Fruit fly (Drosophila melanogaster) whole organism, embryonic: ENCODE results near the gene sosie.

Source experiments
- BEAF-32 ChIP-seq: fragments of 200-800 bp; sonication (Bioruptor generic); optimal IDR thresholded peaks from 3 replicates; lab custom pipeline; 2017; ENCODE audit warnings: missing biosample characterization, missing genetic modification characterization, mild to moderate bottlenecking, moderate library complexity, missing genetic modification reagents
- Bdp1 ChIP-seq: fragments of 200-800 bp; sonication (Bioruptor generic); optimal IDR thresholded peaks from 3 replicates; lab custom pipeline; 2016; ENCODE audit warnings: missing biosample characterization, missing genetic modification characterization
- Bteb2 ChIP-seq: fragments of 200-800 bp; sonication (Bioruptor generic); optimal IDR thresholded peaks from 2 replicates; lab custom pipeline; 2016; ENCODE audit warnings: missing biosample characterization, missing genetic modification characterization
- CG11085 ChIP-seq: fragments of 200-800 bp; sonication (Bioruptor generic); IDR thresholded peaks from 2 replicates; pipeline ENCODE4 v1.3.6; 2022; ENCODE audit warnings: missing biosample characterization, missing genetic modification characterization
- CG11560 ChIP-seq: fragments of 200-800 bp; sonication (Bioruptor generic); IDR thresholded peaks from 3 replicates; pipeline ENCODE4 v1.3.6; 2022; ENCODE audit warnings: missing biosample characterization, missing genetic modification characterization
- CG12659 ChIP-seq: fragments of 200-800 bp; sonication (Bioruptor generic); optimal IDR thresholded peaks from 3 replicates; lab custom pipeline; 2017; ENCODE audit warnings: mild to moderate bottlenecking, missing biosample characterization, missing genetic modification reagents, missing genetic modification characterization
- CG12744 ChIP-seq: fragments of 200-800 bp; sonication (Bioruptor generic); optimal IDR thresholded peaks from 2 replicates; lab custom pipeline; 2016; ENCODE audit warnings: missing biosample characterization, missing genetic modification characterization
- CG13775 ChIP-seq: fragments of 200-800 bp; sonication (Bioruptor generic); optimal IDR thresholded peaks from 3 replicates; lab custom pipeline; 2017; ENCODE audit warnings: missing biosample characterization, mild to moderate bottlenecking, missing genetic modification characterization
- CG14441 ChIP-seq: fragments of 200-800 bp; sonication (Bioruptor generic); IDR thresholded peaks from 2 replicates; pipeline ENCODE4 v1.3.6; 2022; ENCODE audit warnings: missing biosample characterization, missing genetic modification characterization
- CG1602 ChIP-seq: fragments of 200-800 bp; sonication (Bioruptor generic); optimal IDR thresholded peaks from 3 replicates; lab custom pipeline; 2016; ENCODE audit warnings: missing biosample characterization, missing genetic modification characterization
- CG16813 ChIP-seq: fragments of 200-800 bp; sonication (Bioruptor generic); IDR thresholded peaks from 3 replicates; pipeline ENCODE4 v1.3.6; 2022; ENCODE audit warnings: missing biosample characterization, missing genetic modification characterization; ENCODE audit not compliant: partially characterized antibody
- CG1792 ChIP-seq: fragments of 200-800 bp; sonication (Bioruptor generic); optimal IDR thresholded peaks from 2 replicates; lab custom pipeline; 2016; ENCODE audit warnings: missing biosample characterization, missing genetic modification characterization
- CG33557 ChIP-seq: fragments of 200-800 bp; sonication (Bioruptor generic); optimal IDR thresholded peaks from 2 replicates; lab custom pipeline; 2019; ENCODE audit warnings: missing biosample characterization, mild to moderate bottlenecking, missing genetic modification characterization, moderate library complexity
- CG4328 ChIP-seq: fragments of 200-800 bp; sonication (Bioruptor generic); optimal IDR thresholded peaks from 3 replicates; lab custom pipeline; 2017; ENCODE audit warnings: missing biosample characterization, missing genetic modification reagents, missing genetic modification characterization
- CG4424 ChIP-seq: fragments of 200-800 bp; sonication (Bioruptor generic); optimal IDR thresholded peaks from 3 replicates; lab custom pipeline; 2016; ENCODE audit warnings: missing biosample characterization, missing genetic modification characterization
- CG4730 ChIP-seq: fragments of 200-800 bp; sonication (Bioruptor generic); IDR thresholded peaks from 2 replicates; pipeline ENCODE4 v1.3.6; 2022; ENCODE audit warnings: missing biosample characterization, missing genetic modification characterization
- CG6854 ChIP-seq: fragments of 200-800 bp; sonication (Bioruptor generic); optimal IDR thresholded peaks from 3 replicates; lab custom pipeline; 2017; ENCODE audit warnings: missing biosample characterization, mild to moderate bottlenecking, missing genetic modification characterization
- CG7963 ChIP-seq: fragments of 200-800 bp; sonication (Bioruptor generic); IDR thresholded peaks from 3 replicates; pipeline ENCODE4 v1.3.6; 2022; ENCODE audit warnings: missing biosample characterization, missing genetic modification characterization; ENCODE audit not compliant: partially characterized antibody
- Chrac-16 ChIP-seq: fragments of 200-800 bp; sonication (Bioruptor generic); optimal IDR thresholded peaks from 3 replicates; lab custom pipeline; 2016; ENCODE audit warnings: missing biosample characterization, missing genetic modification characterization
- CrebB ChIP-seq: fragments of 200-800 bp; sonication (Bioruptor generic); optimal IDR thresholded peaks from 3 replicates; lab custom pipeline; 2018; ENCODE audit warnings: missing biosample characterization, mild to moderate bottlenecking, missing genetic modification characterization
- Dip3 ChIP-seq: fragments of 200-800 bp; sonication (Bioruptor generic); optimal IDR thresholded peaks from 3 replicates; lab custom pipeline; 2016; ENCODE audit warnings: missing biosample characterization, missing genetic modification characterization
- Dp ChIP-seq: fragments of 200-800 bp; sonication (Bioruptor generic); optimal IDR thresholded peaks from 2 replicates; lab custom pipeline; 2018; ENCODE audit warnings: missing biosample characterization, mild to moderate bottlenecking, missing genetic modification characterization, moderate library complexity
- Drgx ChIP-seq: fragments of 200-800 bp; sonication (Bioruptor generic); IDR thresholded peaks from 2 replicates; pipeline ENCODE4 v1.3.6; 2022; ENCODE audit warnings: missing biosample characterization, missing genetic modification characterization
- Ets97D ChIP-seq: fragments of 200-800 bp; sonication (Bioruptor generic); optimal IDR thresholded peaks from 3 replicates; lab custom pipeline; 2016; ENCODE audit warnings: missing biosample characterization, missing genetic modification characterization
- Gug ChIP-seq: fragments of 200-800 bp; sonication (Bioruptor generic); IDR thresholded peaks from 4 replicates; pipeline ENCODE4 v1.3.6; 2022; ENCODE audit warnings: missing biosample characterization, missing genetic modification characterization
- HLHmδ ChIP-seq: fragments of 200-800 bp; sonication (Bioruptor generic); optimal IDR thresholded peaks from 2 replicates; lab custom pipeline; 2018; ENCODE audit warnings: missing biosample characterization, mild to moderate bottlenecking, missing genetic modification characterization, moderate library complexity
- HmgZ ChIP-seq: fragments of 200-800 bp; sonication (Bioruptor generic); optimal IDR thresholded peaks from 2 replicates; lab custom pipeline; 2018; ENCODE audit warnings: missing biosample characterization, mild to moderate bottlenecking, missing genetic modification characterization
- Hr51 ChIP-seq, 2 experiments: fragments of 200-800 bp; sonication (Bioruptor generic); optimal IDR thresholded peaks; 2 replicates in 1 of 2; 3 replicates in 1 of 2; lab custom pipeline; 2016 to 2018; ENCODE audit warnings: missing biosample characterization in 2 of 2, missing genetic modification characterization in 2 of 2, mild to moderate bottlenecking in 1 of 2, moderate library complexity in 1 of 2
- Hsf ChIP-seq: fragments of 200-800 bp; sonication (Bioruptor generic); optimal IDR thresholded peaks from 3 replicates; lab custom pipeline; 2016; ENCODE audit warnings: missing biosample characterization, missing genetic modification characterization
- NfI ChIP-seq: fragments of 200-800 bp; sonication (Bioruptor generic); optimal IDR thresholded peaks from 3 replicates; lab custom pipeline; 2018; ENCODE audit warnings: missing biosample characterization, mild to moderate bottlenecking, missing genetic modification characterization, moderate library complexity
- Rx ChIP-seq: fragments of 200-800 bp; sonication (Bioruptor generic); IDR thresholded peaks from 2 replicates; pipeline ENCODE4 v1.3.6; 2022; ENCODE audit warnings: missing biosample characterization, missing genetic modification characterization
- Six4 ChIP-seq: fragments of 200-800 bp; sonication (Bioruptor generic); optimal IDR thresholded peaks from 2 replicates; lab custom pipeline; 2016; ENCODE audit warnings: missing biosample characterization, missing genetic modification characterization
- Sox100B ChIP-seq: fragments of 200-800 bp; sonication (Bioruptor generic); optimal IDR thresholded peaks from 3 replicates; lab custom pipeline; 2018; ENCODE audit warnings: missing biosample characterization, mild to moderate bottlenecking, missing genetic modification characterization
- Sry-δ ChIP-seq: fragments of 200-800 bp; sonication (Bioruptor generic); optimal IDR thresholded peaks from 2 replicates; lab custom pipeline; 2016; ENCODE audit warnings: missing biosample characterization, missing genetic modification characterization
- bcd ChIP-seq: fragments of 200-800 bp; sonication (Bioruptor generic); optimal IDR thresholded peaks from 2 replicates; lab custom pipeline; 2017; ENCODE audit warnings: missing biosample characterization, mild to moderate bottlenecking, missing genetic modification characterization
- br ChIP-seq: fragments of >200 bp; optimal IDR thresholded peaks from 2 replicates; lab custom pipeline; 2017
- cad ChIP-seq: fragments of >200 bp; optimal IDR thresholded peaks from 2 replicates; lab custom pipeline; 2017; ENCODE audit warnings: missing biosample characterization, missing genetic modification characterization
- fru ChIP-seq: fragments of >200 bp; optimal IDR thresholded peaks from 2 replicates; lab custom pipeline; 2017
- ftz-f1 ChIP-seq: fragments of 200-800 bp; sonication (Bioruptor generic); optimal IDR thresholded peaks from 2 replicates; lab custom pipeline; 2016; ENCODE audit warnings: missing biosample characterization, missing genetic modification characterization
- gfzf ChIP-seq: fragments of 200-800 bp; sonication (Bioruptor generic); optimal IDR thresholded peaks from 2 replicates; lab custom pipeline; 2016; ENCODE audit warnings: missing biosample characterization, mild to moderate bottlenecking, missing genetic modification characterization, moderate library complexity
- gro ChIP-seq: fragments of 200-800 bp; sonication (Bioruptor generic); optimal IDR thresholded peaks from 2 replicates; lab custom pipeline; 2016; ENCODE audit warnings: missing biosample characterization, missing genetic modification characterization
- gsb ChIP-seq: fragments of 200-800 bp; sonication (Bioruptor generic); IDR thresholded peaks from 2 replicates; pipeline ENCODE4 v1.3.6; 2022; ENCODE audit warnings: missing biosample characterization, missing genetic modification characterization
- ken ChIP-seq: fragments of 200-800 bp; sonication (Bioruptor generic); IDR thresholded peaks from 3 replicates; pipeline ENCODE4 v1.3.6; 2022; ENCODE audit warnings: missing biosample characterization, missing genetic modification characterization
- lbe ChIP-seq: fragments of 200-800 bp; sonication (Bioruptor generic); optimal IDR thresholded peaks from 2 replicates; lab custom pipeline; 2016; ENCODE audit warnings: missing biosample characterization, mild to moderate bottlenecking, missing genetic modification characterization
- lola ChIP-seq, 3 experiments: fragments of >200 bp in 2 of 3; fragments of 200-800 bp in 1 of 3; sonication (Bioruptor generic) in 1 of 3; optimal IDR thresholded peaks; 2 replicates each; lab custom pipeline; 2017 to 2019; ENCODE audit warnings: missing biosample characterization in 3 of 3, missing genetic modification characterization in 3 of 3, mild to moderate bottlenecking in 1 of 3, moderate library complexity in 1 of 3
- phol ChIP-seq: fragments of 200-800 bp; sonication (Bioruptor generic); optimal IDR thresholded peaks from 3 replicates; lab custom pipeline; 2018; ENCODE audit warnings: missing biosample characterization, mild to moderate bottlenecking, missing genetic modification characterization, moderate library complexity
- run ChIP-seq: fragments of 200-800 bp; sonication (Bioruptor generic); optimal IDR thresholded peaks from 3 replicates; lab custom pipeline; 2018; ENCODE audit warnings: missing biosample characterization, mild to moderate bottlenecking, missing genetic modification characterization
- sima ChIP-seq: fragments of 200-800 bp; sonication (Bioruptor generic); optimal IDR thresholded peaks from 2 replicates; lab custom pipeline; 2016; ENCODE audit warnings: missing biosample characterization, missing genetic modification characterization
- sug ChIP-seq: fragments of 200-800 bp; optimal IDR thresholded peaks from 2 replicates; lab custom pipeline; 2019; ENCODE audit warnings: missing biosample characterization, mild to moderate bottlenecking, missing genetic modification characterization, moderate library complexity
- twi ChIP-seq: fragments of 200-800 bp; optimal IDR thresholded peaks from 2 replicates; lab custom pipeline; 2019; ENCODE audit warnings: missing biosample characterization, mild to moderate bottlenecking, missing genetic modification characterization, moderate library complexity
- usp ChIP-seq: fragments of >200 bp; optimal IDR thresholded peaks from 2 replicates; lab custom pipeline; 2017; ENCODE audit warnings: missing biosample characterization, missing genetic modification characterization
- wor ChIP-seq: fragments of 200-800 bp; sonication (Bioruptor generic); IDR thresholded peaks from 2 replicates; pipeline ENCODE4 v1.3.6; 2022; ENCODE audit warnings: missing biosample characterization, missing genetic modification characterization

sosie gene

dm6 chr3R:24829887-24830351 is 3.8 kb upstream of the sosie start, which contains the start of the genes Kaz and CG43273 (continued):
- TF ChIP-seq sug (tag; lab: Kevin White, UChicago) (no peak), phol (tag; lab: Kevin White, UChicago) (peak; percentile 76), Sry-δ (GFP tag; lab: Kevin White, UChicago) (no peak), NfI (GFP tag; lab: Kevin White, UChicago) (peak; percentile 74), Chrac-16 (GFP tag; lab: Kevin White, UChicago) (peak; percentile 59), CrebB (tag; lab: Kevin White, UChicago) (no peak), Dp (GFP tag; lab: Kevin White, UChicago) (peak; percentile 1), CG16813 (GFP tag; lab: Robert Waterston, UW) (no peak), Rx (GFP tag; lab: Robert Waterston, UW) (no peak), Six4 (GFP tag; lab: Kevin White, UChicago) (peak; percentile 40), CG4328 (GFP tag; lab: Kevin White, UChicago) (peak; percentile 23), Bdp1 (GFP tag; lab: Kevin White, UChicago) (no peak), sima (no peak), CG4424 (peak; percentile 51), Dip3 (GFP tag; lab: Kevin White, UChicago) (no peak), gsb (GFP tag; lab: Robert Waterston, UW) (no peak), lbe (GFP tag; lab: Kevin White, UChicago) (peak; percentile 32), Hr51 (GFP tag; optimal IDR thresholded peaks at IDR 0.05; lab: Kevin White, UChicago) (peak in 1 of 2 experiments; percentile 13), cad (GFP tag; lab: Kevin White, UChicago) (no peak), lola (GFP tag; optimal IDR thresholded peaks at IDR 0.05; lab: Kevin White, UChicago) (peak in 1 of 3 experiments; percentile 65), bcd (GFP tag; lab: Kevin White, UChicago) (peak; percentile 67), Ets97D (no peak), Drgx (no peak), ftz-f1 (GFP tag; lab: Kevin White, UChicago) (no peak), HmgZ (tag; lab: Kevin White, UChicago) (peak; percentile 74), HLHmδ (no peak), run (tag; lab: Kevin White, UChicago) (no peak), CG14441 (GFP tag; lab: Robert Waterston, UW) (no peak), ken (GFP tag; lab: Robert Waterston, UW) (peak; percentile 57; the same call in 2 of the 3 replicates), Gug (no peak; the same call in 3 of the 4 replicates), br (lab: Kevin White, UChicago) (no peak), CG1602 (GFP tag; lab: Kevin White, UChicago) (peak; percentile 48), CG33557 (GFP tag; lab: Kevin White, UChicago) (peak; percentile 55), wor (no peak), Hsf (GFP tag; lab: Kevin White, UChicago) (peak; percentile 42), CG7963 (no peak), CG6854 (GFP tag; lab: Kevin White, UChicago) (peak; percentile 11), Sox100B (GFP tag; lab: Kevin White, UChicago) (no peak), CG4730 (no peak), gfzf (GFP tag; lab: Kevin White, UChicago) (no peak), CG13775 (GFP tag; lab: Kevin White, UChicago) (peak; percentile 66), BEAF-32 (GFP tag; lab: Kevin White, UChicago) (peak; percentile 27), CG1792 (GFP tag; lab: Kevin White, UChicago) (no peak), fru (lab: Kevin White, UChicago) (no peak), gro (GFP tag; lab: Kevin White, UChicago) (no peak), CG11085 (GFP tag; lab: Robert Waterston, UW) (no peak), CG11560 (tag; lab: Robert Waterston, UW) (no peak), CG12659 (peak; percentile 68), usp (GFP tag; lab: Kevin White, UChicago) (no peak), Bteb2 (no peak), twi (tag; lab: Kevin White, UChicago) (no peak), CG12744 (GFP tag; lab: Kevin White, UChicago) (no peak)
